Fruit fly (Drosophila melanogaster): ENCODE results near the gene CG33509.

Gene CG33509

DNA sequence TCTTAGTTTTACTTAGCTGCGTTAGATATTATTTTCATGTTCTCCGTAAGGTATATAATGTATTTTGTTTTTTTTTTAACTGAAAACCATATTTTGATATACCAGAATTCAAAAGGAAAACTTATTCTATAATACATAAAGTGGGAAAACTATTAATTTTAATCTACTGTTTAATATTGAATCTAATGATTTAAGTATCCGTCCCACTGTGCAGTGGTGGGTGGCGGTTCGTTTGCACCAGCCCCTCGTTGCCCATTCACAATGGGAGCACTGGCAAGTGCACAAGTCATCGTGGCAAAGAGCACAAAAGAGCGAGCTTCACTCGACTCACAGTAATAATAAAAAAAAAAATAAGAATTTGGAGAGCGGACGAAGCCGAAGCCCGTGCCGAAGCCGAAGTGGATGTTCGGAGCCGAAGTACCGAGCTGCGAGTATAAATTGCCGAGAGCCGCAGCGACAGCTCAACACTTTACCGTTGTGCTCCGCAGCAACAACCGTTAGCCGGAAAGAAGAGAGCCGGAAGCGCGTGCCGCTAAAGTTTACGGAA is 10.2 kb upstream of the CG33509 start, which contains the start of gene CG34136 (continued):
- TF ChIP-seq CG16779 (GFP tag; IDR thresholded peaks at IDR 0.05) (no peak), Usf (GFP tag; optimal IDR thresholded peaks at IDR 0.05) (no peak), CG7372 (GFP tag; IDR thresholded peaks at IDR 0.05) (no peak), bsh (GFP tag; optimal IDR thresholded peaks at IDR 0.05) (peak; percentile 45 to 75), tgo (GFP tag; IDR thresholded peaks at IDR 0.05) (peak; percentile 39; the same call in 1 of the 3 replicates), trem (tag; optimal IDR thresholded peaks at IDR 0.05) (no peak), CG42726 (GFP tag; IDR thresholded peaks at IDR 0.05; ENCODE audit: partially characterized antibody) (no peak), CG34422 (GFP tag; IDR thresholded peaks at IDR 0.05) (no peak), HLH4C (GFP tag; IDR thresholded peaks at IDR 0.05; ENCODE audit: partially characterized antibody) (peak; percentile 44; the same call in 1 of the 3 replicates), MESR4 (GFP tag; optimal IDR thresholded peaks at IDR 0.05) (no peak), Hsf (GFP tag; optimal IDR thresholded peaks at IDR 0.05) (peak; percentile 40), wdn (GFP tag; IDR thresholded peaks at IDR 0.05) (no peak), aop (GFP tag; IDR thresholded peaks at IDR 0.05) (no peak), CG4424 (GFP tag; optimal IDR thresholded peaks at IDR 0.05) (peak; percentile 58), kay (GFP tag; optimal IDR thresholded peaks at IDR 0.05) (no peak), Fer3 (tag; optimal IDR thresholded peaks at IDR 0.05) (no peak), B-H2 (GFP tag; optimal IDR thresholded peaks at IDR 0.05) (no peak), vvl (GFP tag; IDR thresholded peaks at IDR 0.05) (peak; percentile 55; the same call in 1 of the 2 replicates), H15 (GFP tag; IDR thresholded peaks at IDR 0.05) (no peak), CG13894 (tag; optimal IDR thresholded peaks at IDR 0.05) (peak; percentile 19), CG10959 (GFP tag; IDR thresholded peaks at IDR 0.05) (no peak), CG31224 (GFP tag; IDR thresholded peaks at IDR 0.05) (no peak), corto (GFP tag; optimal IDR thresholded peaks at IDR 0.05) (no peak), tio (GFP tag; optimal IDR thresholded peaks at IDR 0.05) (no peak), schlank (tag; optimal IDR thresholded peaks at IDR 0.05) (no peak), az2 (GFP tag; optimal IDR thresholded peaks at IDR 0.05) (peak; percentile 42), chif (GFP tag; optimal IDR thresholded peaks at IDR 0.05) (no peak), vnd (GFP tag; IDR thresholded peaks at IDR 0.05; ENCODE audit: partially characterized antibody) (no peak), br (optimal IDR thresholded peaks at IDR 0.05) (no peak), sd (tag; optimal IDR thresholded peaks at IDR 0.05) (no peak), zf30C (GFP tag; optimal IDR thresholded peaks at IDR 0.05) (no peak), CG6683 (GFP tag; optimal IDR thresholded peaks at IDR 0.05) (peak; percentile 36), Sry-δ (GFP tag; optimal IDR thresholded peaks at IDR 0.05) (no peak), CTCF (GFP tag; optimal IDR thresholded peaks at IDR 0.05) (no peak), Lpt (GFP tag; optimal IDR thresholded peaks at IDR 0.05) (no peak), Trl (optimal IDR thresholded peaks at IDR 0.05) (peak; percentile 57 to 60), Trl (GFP tag; optimal IDR thresholded peaks at IDR 0.05) (peak; percentile 20), CG14965 (GFP tag; optimal IDR thresholded peaks at IDR 0.05; ENCODE audit: borderline replicate concordance) (no peak), CG16815 (GFP tag; optimal IDR thresholded peaks at IDR 0.05) (no peak), Lim3 (GFP tag; IDR thresholded peaks at IDR 0.05) (no peak), sens-2 (GFP tag; IDR thresholded peaks at IDR 0.05) (no peak), CG10462 (GFP tag; optimal IDR thresholded peaks at IDR 0.05) (no peak), CG13296 (GFP tag; optimal IDR thresholded peaks at IDR 0.05) (no peak), maf-S (GFP tag; optimal IDR thresholded peaks at IDR 0.05) (no peak), CG13424 (tag; optimal IDR thresholded peaks at IDR 0.05) (peak; percentile 41), Oaz (GFP tag; IDR thresholded peaks at IDR 0.05) (no peak), nmo (GFP tag; optimal IDR thresholded peaks at IDR 0.05) (peak; percentile 50), CG10274 (GFP tag; optimal IDR thresholded peaks at IDR 0.05) (no peak), CG2202 (tag; optimal IDR thresholded peaks at IDR 0.05) (no peak), CG31441 (GFP tag; IDR thresholded peaks at IDR 0.05) (peak; percentile 75), CG33213 (GFP tag; optimal IDR thresholded peaks at IDR 0.05) (no peak), cg (GFP tag; optimal IDR thresholded peaks at IDR 0.05) (no peak), sens (GFP tag) (peak; percentile 85)
